Fruit fly (Drosophila melanogaster) whole organism, embryonic: ENCODE measurements around the gene Jon99Fii.

Experiments
- Abd-B ChIP-seq: fragments of 200-800 bp; sonication (Bioruptor generic); optimal IDR thresholded peaks from 2 replicates; lab custom pipeline; 2018; ENCODE audit warnings: missing biosample characterization, mild to moderate bottlenecking, missing genetic modification characterization, moderate library complexity
- Ada2b ChIP-seq: fragments of 200-800 bp; sonication (Bioruptor generic); IDR thresholded peaks from 2 replicates; pipeline ENCODE4 v1.3.6; 2022; ENCODE audit warnings: missing biosample characterization, missing genetic modification characterization
- CG10462 ChIP-seq: fragments of 200-800 bp; sonication (Bioruptor generic); optimal IDR thresholded peaks from 2 replicates; lab custom pipeline; 2016; ENCODE audit warnings: missing biosample characterization, missing genetic modification characterization
- CG10654 ChIP-seq: fragments of 200-800 bp; sonication (Bioruptor generic); optimal IDR thresholded peaks from 2 replicates; lab custom pipeline; 2016; ENCODE audit warnings: missing biosample characterization, missing genetic modification characterization
- CG11093 ChIP-seq: fragments of 200-800 bp; sonication (Bioruptor generic); IDR thresholded peaks from 3 replicates; pipeline ENCODE4 v1.3.6; 2022; ENCODE audit warnings: missing biosample characterization, missing genetic modification characterization
- CG11456 ChIP-seq: fragments of 200-800 bp; sonication (Bioruptor generic); IDR thresholded peaks from 3 replicates; pipeline ENCODE4 v1.3.6; 2022; ENCODE audit warnings: missing biosample characterization, missing genetic modification characterization
- CG12659 ChIP-seq: fragments of 200-800 bp; sonication (Bioruptor generic); optimal IDR thresholded peaks from 3 replicates; lab custom pipeline; 2017; ENCODE audit warnings: mild to moderate bottlenecking, missing biosample characterization, missing genetic modification reagents, missing genetic modification characterization
- CG13424 ChIP-seq: fragments of 200-800 bp; sonication (Bioruptor generic); optimal IDR thresholded peaks from 2 replicates; lab custom pipeline; 2019; ENCODE audit warnings: missing biosample characterization, mild to moderate bottlenecking, missing genetic modification characterization, moderate library complexity
- CG14965 ChIP-seq: fragments of 200-800 bp; sonication (Bioruptor generic); optimal IDR thresholded peaks from 2 replicates; lab custom pipeline; 2016; ENCODE audit warnings: missing biosample characterization, missing genetic modification characterization, borderline replicate concordance
- CG1529 ChIP-seq: fragments of 200-800 bp; sonication (Bioruptor generic); optimal IDR thresholded peaks from 3 replicates; lab custom pipeline; 2018; ENCODE audit warnings: missing biosample characterization, missing genetic modification characterization
- CG17829 ChIP-seq: fragments of 200-800 bp; optimal IDR thresholded peaks from 2 replicates; lab custom pipeline; 2019; ENCODE audit warnings: missing biosample characterization, mild to moderate bottlenecking, missing genetic modification characterization, moderate library complexity
- CG18619 ChIP-seq: fragments of 200-800 bp; sonication (Bioruptor generic); optimal IDR thresholded peaks from 3 replicates; lab custom pipeline; 2017; ENCODE audit warnings: missing biosample characterization, mild to moderate bottlenecking, missing genetic modification characterization
- CG30431 ChIP-seq: fragments of 200-800 bp; sonication (Bioruptor generic); optimal IDR thresholded peaks from 2 replicates; lab custom pipeline; 2017; ENCODE audit warnings: missing biosample characterization, missing genetic modification characterization
- CG31388 ChIP-seq: fragments of 200-800 bp; sonication (Bioruptor generic); optimal IDR thresholded peaks from 2 replicates; lab custom pipeline; 2016; ENCODE audit warnings: missing biosample characterization, missing genetic modification characterization
- CG3281 ChIP-seq: fragments of 200-800 bp; sonication (Bioruptor generic); optimal IDR thresholded peaks from 3 replicates; lab custom pipeline; 2017; ENCODE audit warnings: missing biosample characterization, mild to moderate bottlenecking, missing genetic modification characterization
- CG34376 ChIP-seq: fragments of 200-800 bp; sonication (Bioruptor generic); optimal IDR thresholded peaks from 2 replicates; lab custom pipeline; 2018; ENCODE audit warnings: missing biosample characterization, mild to moderate bottlenecking, missing genetic modification characterization
- CG4730 ChIP-seq: fragments of 200-800 bp; sonication (Bioruptor generic); IDR thresholded peaks from 2 replicates; pipeline ENCODE4 v1.3.6; 2022; ENCODE audit warnings: missing biosample characterization, missing genetic modification characterization
- CG7372 ChIP-seq: fragments of 200-800 bp; sonication (Bioruptor generic); IDR thresholded peaks from 2 replicates; pipeline ENCODE4 v1.3.6; 2022; ENCODE audit warnings: missing biosample characterization, missing genetic modification characterization
- CG8765 ChIP-seq: fragments of 200-800 bp; sonication (Bioruptor generic); IDR thresholded peaks from 2 replicates; pipeline ENCODE4 v1.3.6; 2022; ENCODE audit warnings: missing biosample characterization, missing genetic modification characterization
- Drgx ChIP-seq: fragments of 200-800 bp; sonication (Bioruptor generic); IDR thresholded peaks from 2 replicates; pipeline ENCODE4 v1.3.6; 2022; ENCODE audit warnings: missing biosample characterization, missing genetic modification characterization
- Fer1 ChIP-seq: fragments of 200-800 bp; sonication (Bioruptor generic); optimal IDR thresholded peaks from 2 replicates; lab custom pipeline; 2017; ENCODE audit warnings: missing biosample characterization, mild to moderate bottlenecking, missing genetic modification characterization
- Hand ChIP-seq: fragments of 200-800 bp; sonication (Bioruptor generic); optimal IDR thresholded peaks from 2 replicates; lab custom pipeline; 2017; ENCODE audit warnings: mild to moderate bottlenecking, missing biosample characterization, missing genetic modification reagents, missing genetic modification characterization
- Jarid2 ChIP-seq: fragments of 200-800 bp; sonication (Bioruptor generic); optimal IDR thresholded peaks from 3 replicates; lab custom pipeline; 2017; ENCODE audit warnings: mild to moderate bottlenecking, missing biosample characterization, missing genetic modification reagents, missing genetic modification characterization
- MESR4 ChIP-seq: fragments of 200-800 bp; sonication (Bioruptor generic); optimal IDR thresholded peaks from 2 replicates; lab custom pipeline; 2018; ENCODE audit warnings: missing biosample characterization, mild to moderate bottlenecking, missing genetic modification characterization, moderate library complexity
- Opbp ChIP-seq: fragments of 200-800 bp; sonication (Bioruptor generic); IDR thresholded peaks from 3 replicates; pipeline ENCODE4 v1.3.6; 2022; ENCODE audit warnings: missing biosample characterization, missing genetic modification characterization; ENCODE audit not compliant: partially characterized antibody
- TFAM ChIP-seq: fragments of 200-800 bp; sonication (Bioruptor generic); optimal IDR thresholded peaks from 2 replicates; lab custom pipeline; 2017; ENCODE audit warnings: missing biosample characterization, missing genetic modification characterization, inconsistent platforms
- Taf1 ChIP-seq: fragments of 200-800 bp; sonication (Bioruptor generic); IDR thresholded peaks from 2 replicates; pipeline ENCODE4 v1.3.6; 2022; ENCODE audit warnings: missing biosample characterization, missing genetic modification characterization
- ara ChIP-seq: fragments of 200-800 bp; sonication (Bioruptor generic); IDR thresholded peaks from 2 replicates; pipeline ENCODE4 v1.3.6; 2022; ENCODE audit warnings: missing biosample characterization, missing genetic modification characterization
- bab2 ChIP-seq: fragments of 200-800 bp; sonication (Bioruptor generic); optimal IDR thresholded peaks from 2 replicates; lab custom pipeline; 2016; ENCODE audit warnings: missing biosample characterization, missing genetic modification characterization
- btn ChIP-seq: fragments of 200-800 bp; sonication (Bioruptor generic); optimal IDR thresholded peaks from 2 replicates; lab custom pipeline; 2016; ENCODE audit warnings: missing biosample characterization, missing genetic modification characterization
- ci ChIP-seq: fragments of 200-800 bp; sonication (Bioruptor generic); IDR thresholded peaks from 3 replicates; pipeline ENCODE4 v1.3.6; 2022; ENCODE audit warnings: missing biosample characterization, missing genetic modification characterization
- da ChIP-seq: fragments of 200-800 bp; sonication (Bioruptor generic); optimal IDR thresholded peaks from 2 replicates; lab custom pipeline; 2016; ENCODE audit warnings: missing biosample characterization, missing genetic modification characterization
- dimm ChIP-seq: fragments of 200-800 bp; sonication (Bioruptor generic); IDR thresholded peaks from 2 replicates; pipeline ENCODE4 v1.3.6; 2022; ENCODE audit warnings: missing biosample characterization, missing genetic modification characterization
- dpn ChIP-seq, 2 experiments: fragments of 200-800 bp; sonication (Bioruptor generic); optimal IDR thresholded peaks; 3 replicates each; lab custom pipeline; 2016; ENCODE audit warnings: missing biosample characterization in 2 of 2, missing genetic modification characterization in 2 of 2
- grn ChIP-seq: fragments of 200-800 bp; sonication (Bioruptor generic); optimal IDR thresholded peaks from 3 replicates; lab custom pipeline; 2017; ENCODE audit warnings: missing biosample characterization, missing genetic modification characterization
- jumu ChIP-seq: fragments of 200-800 bp; sonication (Bioruptor generic); optimal IDR thresholded peaks from 3 replicates; lab custom pipeline; 2016; ENCODE audit warnings: missing biosample characterization, missing genetic modification characterization
- lab ChIP-seq: fragments of 200-800 bp; sonication (Bioruptor generic); optimal IDR thresholded peaks from 3 replicates; lab custom pipeline; 2017; ENCODE audit warnings: missing biosample characterization, missing genetic modification characterization, mild to moderate bottlenecking, moderate library complexity, missing genetic modification reagents
- lmd ChIP-seq: fragments of 200-800 bp; sonication (Bioruptor generic); IDR thresholded peaks from 2 replicates; pipeline ENCODE4 v1.3.6; 2022; ENCODE audit warnings: missing biosample characterization, missing genetic modification characterization
- mam ChIP-seq: fragments of 200-800 bp; sonication (Bioruptor generic); optimal IDR thresholded peaks from 3 replicates; lab custom pipeline; 2016; ENCODE audit warnings: missing biosample characterization, missing genetic modification characterization
- nerfin-2 ChIP-seq: fragments of 200-800 bp; sonication (Bioruptor generic); IDR thresholded peaks from 2 replicates; pipeline ENCODE4 v1.3.6; 2022; ENCODE audit warnings: missing biosample characterization, missing genetic modification characterization; ENCODE audit not compliant: partially characterized antibody
- p53 ChIP-seq: fragments of 200-800 bp; sonication (Bioruptor generic); optimal IDR thresholded peaks from 2 replicates; lab custom pipeline; 2016; ENCODE audit warnings: missing biosample characterization, missing genetic modification characterization
- pb ChIP-seq: fragments of 200-800 bp; sonication (Bioruptor generic); optimal IDR thresholded peaks from 3 replicates; lab custom pipeline; 2016; ENCODE audit warnings: missing biosample characterization, missing genetic modification characterization
- pho ChIP-seq: fragments of 200-800 bp; sonication (Bioruptor generic); optimal IDR thresholded peaks from 2 replicates; lab custom pipeline; 2016; ENCODE audit warnings: missing biosample characterization, missing genetic modification characterization
- pros ChIP-seq: fragments of 200-800 bp; sonication (Bioruptor generic); optimal IDR thresholded peaks from 3 replicates; lab custom pipeline; 2019; ENCODE audit warnings: missing biosample characterization, mild to moderate bottlenecking, missing genetic modification characterization, moderate library complexity
- slp2 ChIP-seq: fragments of 200-800 bp; sonication (Bioruptor generic); optimal IDR thresholded peaks from 2 replicates; lab custom pipeline; 2016; ENCODE audit warnings: missing biosample characterization, missing genetic modification characterization
- sug ChIP-seq: fragments of 200-800 bp; optimal IDR thresholded peaks from 2 replicates; lab custom pipeline; 2019; ENCODE audit warnings: missing biosample characterization, mild to moderate bottlenecking, missing genetic modification characterization, moderate library complexity
- tll ChIP-seq, 2 experiments: fragments of 200-800 bp in 1 of 2; fragments of >200 bp in 1 of 2; sonication (Bioruptor generic) in 1 of 2; optimal IDR thresholded peaks; 2 replicates each; lab custom pipeline; 2017 to 2019; ENCODE audit warnings: missing biosample characterization in 2 of 2, missing genetic modification characterization in 2 of 2, mild to moderate bottlenecking in 1 of 2, moderate library complexity in 1 of 2
- toy ChIP-seq: fragments of 200-800 bp; sonication (Bioruptor generic); IDR thresholded peaks from 2 replicates; pipeline ENCODE4 v1.3.6; 2022; ENCODE audit warnings: missing biosample characterization, missing genetic modification characterization
- tx ChIP-seq: fragments of 200-800 bp; sonication (Bioruptor generic); optimal IDR thresholded peaks from 2 replicates; lab custom pipeline; 2016; ENCODE audit warnings: missing biosample characterization, missing genetic modification characterization
- zfh2 ChIP-seq: fragments of 200-800 bp; sonication (Bioruptor generic); optimal IDR thresholded peaks from 2 replicates; lab custom pipeline; 2016; ENCODE audit warnings: missing biosample characterization, missing genetic modification characterization

The Jon99Fii gene

dm6 chr3R:30531989-30532653, 44.4 kb upstream of the Jon99Fii start, which contains the start of gene tmod (continued):
- TF ChIP-seq Ada2b (GFP tag; lab: Robert Waterston, UW) (0 out of 2 replicates have a peak, but pooled peaks have one; percentile 30), Drgx (GFP tag; lab: Robert Waterston, UW) (peak; percentile 61), grn (no peak), TFAM (no peak), da (GFP tag; lab: Kevin White, UChicago) (no peak), bab2 (GFP tag; lab: Kevin White, UChicago) (no peak), pros (no peak), Fer1 (GFP tag; lab: Kevin White, UChicago) (peak; percentile 31), p53 (GFP tag; lab: Kevin White, UChicago) (no peak), nerfin-2 (GFP tag; lab: Robert Waterston, UW) (no peak), ci (GFP tag; lab: Robert Waterston, UW) (peak; percentile 65; the same call in 2 of the 3 replicates), dpn (GFP tag; optimal IDR thresholded peaks at IDR 0.05; lab: Kevin White, UChicago) (peak in 1 of 2 experiments; percentile 52), slp2 (GFP tag; lab: Kevin White, UChicago) (no peak), CG10654 (GFP tag; lab: Kevin White, UChicago) (peak; percentile 25), tx (GFP tag; lab: Kevin White, UChicago) (peak; percentile 20), CG11093 (GFP tag; lab: Robert Waterston, UW) (no peak), CG18619 (GFP tag; lab: Kevin White, UChicago) (no peak), CG8765 (GFP tag; lab: Robert Waterston, UW) (no peak), Opbp (GFP tag; lab: Robert Waterston, UW) (no peak), CG17829 (tag; lab: Kevin White, UChicago) (no peak), CG34376 (GFP tag; lab: Kevin White, UChicago) (peak; percentile 40), Abd-B (peak; percentile 26), Hand (no peak), CG11456 (GFP tag; lab: Robert Waterston, UW) (no peak), jumu (peak; percentile 14), lmd (GFP tag; lab: Robert Waterston, UW) (0 out of 2 replicates have a peak, but pooled peaks have one; percentile 28), CG12659 (peak; percentile 3), btn (no peak), zfh2 (GFP tag; lab: Kevin White, UChicago) (no peak), ara (GFP tag; lab: Robert Waterston, UW) (no peak), toy (GFP tag; lab: Robert Waterston, UW) (0 out of 2 replicates have a peak, but pooled peaks have one; percentile 30), CG13424 (tag; lab: Kevin White, UChicago) (peak; percentile 63), CG1529 (peak; percentile 21), CG3281 (GFP tag; lab: Kevin White, UChicago) (peak; percentile 43), dimm (GFP tag; lab: Robert Waterston, UW) (peak; percentile 13; the same call in 1 of the 2 replicates), lab (GFP tag; lab: Kevin White, UChicago) (peak; percentile 40), pho (GFP tag; lab: Kevin White, UChicago) (no peak), pb (GFP tag; lab: Kevin White, UChicago) (no peak), CG30431 (no peak), Jarid2 (GFP tag; lab: Kevin White, UChicago) (peak; percentile 12), tll (GFP tag; optimal IDR thresholded peaks at IDR 0.05; lab: Kevin White, UChicago) (no peak), Taf1 (GFP tag; lab: Robert Waterston, UW) (no peak), MESR4 (GFP tag; lab: Kevin White, UChicago) (no peak), mam (peak; percentile 37), CG31388 (GFP tag; lab: Kevin White, UChicago) (no peak), CG10462 (GFP tag; lab: Kevin White, UChicago) (no peak), CG4730 (GFP tag; lab: Robert Waterston, UW) (no peak), CG7372 (GFP tag; lab: Robert Waterston, UW) (no peak), sug (tag; lab: Kevin White, UChicago) (peak; percentile 83), CG14965 (no peak)
